Worm (Caenorhabditis elegans) whole organism, L4 larva: Measurements from ENCODE around the gene R10E11.5.

Source experiments
- F10B5.3 ChIP-seq: sonication (generic microtip); optimal IDR thresholded peaks from 2 replicates; lab custom pipeline; 2016; ENCODE audit warnings: mild to moderate bottlenecking, missing genetic modification characterization, missing compliant biosample characterization
- lsy-2 ChIP-seq, 2 experiments: fragments of 150-350 bp in 1 of 2; sonication (generic microtip) in 1 of 2; optimal IDR thresholded peaks; 2 replicates each; lab custom pipeline; 2014 to 2017; ENCODE audit warnings: missing biosample characterization in 2 of 2, missing genetic modification characterization in 2 of 2
- zfp-3 ChIP-seq: fragments of 200-800 bp; sonication (Bioruptor generic); conservative IDR thresholded peaks from 2 replicates; pipeline ENCODE4 v1.3.6; 2022; ENCODE audit warnings: missing genetic modification reagents, missing genetic modification characterization, missing compliant biosample characterization

DNA sequence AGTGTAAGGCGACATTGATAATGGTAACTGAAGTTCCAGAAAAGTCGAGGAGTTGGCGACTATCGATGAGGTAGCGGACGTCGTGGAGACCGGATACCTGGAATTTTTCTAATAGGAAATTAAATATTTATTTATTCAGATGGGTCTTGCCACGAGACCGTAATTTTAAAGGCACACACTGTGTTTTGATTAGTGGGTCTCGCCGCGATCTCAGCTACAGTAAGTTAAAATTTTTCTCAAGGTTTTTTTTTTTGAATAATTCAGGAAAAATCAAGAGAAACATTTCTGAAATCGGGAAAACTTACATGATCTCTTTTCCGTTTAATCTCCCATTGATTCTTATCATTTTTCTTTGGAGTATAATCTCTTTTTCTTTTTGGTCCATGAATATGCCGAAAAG, 10.4 kb downstream of the R10E11.5 start:
- TF ChIP-seq lsy-2 (tag; optimal IDR thresholded peaks at IDR 0.05; lab: Kevin White, UChicago) (no peak), F10B5.3 (tag; lab: Kevin White, UChicago) (no peak), zfp-3 (GFP tag; lab: Robert Waterston, UW) (no peak)
